Fruit fly (Drosophila melanogaster) whole organism, prepupa: ENCODE results near the gene Ten-a.

Source experiments
- Blimp-1 ChIP-seq: fragments of 200-800 bp; sonication (Bioruptor generic); optimal IDR thresholded peaks from 3 replicates; lab custom pipeline; 2017; ENCODE audit warnings: missing biosample characterization, missing genetic modification characterization, mild to moderate bottlenecking, moderate library complexity, missing genetic modification reagents
- CG11762 ChIP-seq: fragments of 200-800 bp; sonication (Bioruptor generic); optimal IDR thresholded peaks from 3 replicates; lab custom pipeline; 2016; ENCODE audit warnings: missing biosample characterization, missing genetic modification characterization; ENCODE audit not compliant: insufficient read depth
- CG11902 ChIP-seq: fragments of 200-800 bp; sonication (Bioruptor generic); optimal IDR thresholded peaks from 3 replicates; lab custom pipeline; 2016; ENCODE audit warnings: missing biosample characterization, missing genetic modification characterization
- CG15336 ChIP-seq: fragments of 200-800 bp; sonication (Bioruptor generic); IDR thresholded peaks from 2 replicates; pipeline ENCODE4 v1.3.6; 2022; ENCODE audit warnings: missing biosample characterization, missing genetic modification characterization
- CG1621 ChIP-seq: fragments of 200-800 bp; sonication (Bioruptor generic); optimal IDR thresholded peaks from 3 replicates; lab custom pipeline; 2018; ENCODE audit warnings: missing biosample characterization, mild to moderate bottlenecking, missing genetic modification characterization
- CG16779 ChIP-seq: fragments of 200-800 bp; sonication (Bioruptor generic); optimal IDR thresholded peaks from 3 replicates; lab custom pipeline; 2017; ENCODE audit warnings: missing biosample characterization, mild to moderate bottlenecking, missing genetic modification characterization
- CG3032 ChIP-seq: fragments of 200-800 bp; optimal IDR thresholded peaks from 2 replicates; lab custom pipeline; 2019; ENCODE audit warnings: missing biosample characterization, mild to moderate bottlenecking, missing genetic modification characterization, moderate library complexity
- CG31627 ChIP-seq: fragments of 200-800 bp; sonication (Bioruptor generic); optimal IDR thresholded peaks from 3 replicates; lab custom pipeline; 2016; ENCODE audit warnings: missing biosample characterization, missing genetic modification characterization
- CG4318 ChIP-seq: fragments of 200-800 bp; sonication (Bioruptor generic); optimal IDR thresholded peaks from 3 replicates; lab custom pipeline; 2017; ENCODE audit warnings: missing biosample characterization, mild to moderate bottlenecking, missing genetic modification characterization
- CG6276 ChIP-seq: fragments of 200-800 bp; sonication (Bioruptor generic); optimal IDR thresholded peaks from 2 replicates; lab custom pipeline; 2017; ENCODE audit warnings: missing biosample characterization, mild to moderate bottlenecking, missing genetic modification characterization
- CG6808 ChIP-seq: fragments of 200-800 bp; sonication (Bioruptor generic); optimal IDR thresholded peaks from 3 replicates; lab custom pipeline; 2017; ENCODE audit warnings: missing biosample characterization, missing genetic modification characterization, mild to moderate bottlenecking, moderate library complexity, missing genetic modification reagents
- CG6854 ChIP-seq: fragments of 200-800 bp; sonication (Bioruptor generic); optimal IDR thresholded peaks from 2 replicates; lab custom pipeline; 2017; ENCODE audit warnings: missing biosample characterization, mild to moderate bottlenecking, missing genetic modification characterization
- CG7368 ChIP-seq: fragments of 200-800 bp; sonication (Bioruptor generic); optimal IDR thresholded peaks from 3 replicates; lab custom pipeline; 2016; ENCODE audit warnings: missing biosample characterization, missing genetic modification characterization
- CG8119 ChIP-seq: fragments of 200-800 bp; sonication (Bioruptor generic); IDR thresholded peaks from 3 replicates; pipeline ENCODE4 v1.3.6; 2022; ENCODE audit warnings: missing biosample characterization, missing genetic modification characterization
- CG8632 ChIP-seq: fragments of 200-800 bp; sonication (Bioruptor generic); optimal IDR thresholded peaks from 3 replicates; lab custom pipeline; 2016; ENCODE audit warnings: missing biosample characterization, missing genetic modification characterization
- Eip93F ChIP-seq: fragments of 200-800 bp; sonication (Bioruptor generic); optimal IDR thresholded peaks from 2 replicates; lab custom pipeline; 2016; ENCODE audit warnings: missing biosample characterization, mild to moderate bottlenecking, missing genetic modification characterization
- Ets21C ChIP-seq: fragments of 200-800 bp; sonication (Bioruptor generic); optimal IDR thresholded peaks from 3 replicates; lab custom pipeline; 2016; ENCODE audit warnings: missing biosample characterization, missing genetic modification characterization
- Gug ChIP-seq: fragments of 200-800 bp; sonication (Bioruptor generic); IDR thresholded peaks from 2 replicates; pipeline ENCODE4 v1.3.6; 2022; ENCODE audit warnings: missing biosample characterization, missing genetic modification characterization
- Hr38 ChIP-seq: sonication (Bioruptor generic); optimal IDR thresholded peaks from 2 replicates; lab custom pipeline; 2016; ENCODE audit warnings: missing biosample characterization, missing genetic modification characterization
- Hr39 ChIP-seq: fragments of 200-800 bp; sonication (Bioruptor generic); optimal IDR thresholded peaks from 2 replicates; lab custom pipeline; 2016; ENCODE audit warnings: missing biosample characterization, missing genetic modification characterization
- Hr4 ChIP-seq: fragments of 200-800 bp; sonication (Bioruptor generic); optimal IDR thresholded peaks from 3 replicates; lab custom pipeline; 2016; ENCODE audit warnings: missing biosample characterization, missing genetic modification characterization
- Met ChIP-seq: fragments of 200-800 bp; sonication (Bioruptor generic); optimal IDR thresholded peaks from 3 replicates; lab custom pipeline; 2016; ENCODE audit warnings: missing biosample characterization, missing genetic modification characterization
- Smox ChIP-seq: fragments of 200-800 bp; sonication (Bioruptor generic); optimal IDR thresholded peaks from 3 replicates; lab custom pipeline; 2016; ENCODE audit warnings: missing biosample characterization, missing genetic modification characterization
- Sox14 ChIP-seq: fragments of 200-800 bp; sonication (Bioruptor generic); optimal IDR thresholded peaks from 3 replicates; lab custom pipeline; 2016; ENCODE audit warnings: missing biosample characterization, missing genetic modification characterization
- Sox15 ChIP-seq: fragments of 200-800 bp; sonication (Bioruptor generic); optimal IDR thresholded peaks from 3 replicates; lab custom pipeline; 2016; ENCODE audit warnings: missing biosample characterization, missing genetic modification characterization
- achi ChIP-seq: fragments of 200-800 bp; sonication (Bioruptor generic); optimal IDR thresholded peaks from 3 replicates; lab custom pipeline; 2016; ENCODE audit warnings: missing biosample characterization, missing genetic modification characterization
- acj6 ChIP-seq: fragments of 200-800 bp; sonication (Bioruptor generic); optimal IDR thresholded peaks from 3 replicates; lab custom pipeline; 2016; ENCODE audit warnings: missing biosample characterization, missing genetic modification characterization
- dac ChIP-seq: fragments of 200-800 bp; sonication (Bioruptor generic); optimal IDR thresholded peaks from 2 replicates; lab custom pipeline; 2017; ENCODE audit warnings: missing biosample characterization, mild to moderate bottlenecking, missing genetic modification characterization
- eg ChIP-seq: fragments of 200-800 bp; sonication (Bioruptor generic); IDR thresholded peaks from 3 replicates; pipeline ENCODE4 v1.3.6; 2022; ENCODE audit warnings: missing biosample characterization, missing genetic modification characterization
- esn ChIP-seq: fragments of 200-800 bp; sonication (Bioruptor generic); optimal IDR thresholded peaks from 2 replicates; lab custom pipeline; 2016; ENCODE audit warnings: missing biosample characterization, mild to moderate bottlenecking, missing genetic modification characterization, moderate library complexity
- fd59A ChIP-seq: fragments of 200-800 bp; sonication (Bioruptor generic); optimal IDR thresholded peaks from 2 replicates; lab custom pipeline; 2017; ENCODE audit warnings: missing biosample characterization, mild to moderate bottlenecking, missing genetic modification characterization, missing genetic modification reagents
- fd85E ChIP-seq: fragments of 200-800 bp; sonication (Bioruptor generic); optimal IDR thresholded peaks from 3 replicates; lab custom pipeline; 2016; ENCODE audit warnings: missing biosample characterization, missing genetic modification characterization
- fkh ChIP-seq: fragments of 200-800 bp; sonication (Bioruptor generic); optimal IDR thresholded peaks from 3 replicates; lab custom pipeline; 2017; ENCODE audit warnings: missing biosample characterization, mild to moderate bottlenecking, missing genetic modification characterization, moderate library complexity
- pdm3 ChIP-seq: fragments of 200-800 bp; sonication (Bioruptor generic); optimal IDR thresholded peaks from 3 replicates; lab custom pipeline; 2016; ENCODE audit warnings: missing biosample characterization, missing genetic modification characterization
- salr ChIP-seq, 2 experiments: fragments of 200-800 bp; sonication (Bioruptor generic); optimal IDR thresholded peaks; 3 replicates each; lab custom pipeline; 2016 to 2018; ENCODE audit warnings: missing biosample characterization in 2 of 2, missing genetic modification characterization in 2 of 2, mild to moderate bottlenecking in 1 of 2
- spab ChIP-seq: fragments of 200-800 bp; sonication (Bioruptor generic); optimal IDR thresholded peaks from 2 replicates; lab custom pipeline; 2017; ENCODE audit warnings: missing biosample characterization, mild to moderate bottlenecking, missing genetic modification characterization, missing genetic modification reagents
- svp ChIP-seq: fragments of 200-800 bp; sonication (Bioruptor generic); peaks from one replicate; lab custom pipeline; 2016; ENCODE audit warnings: missing biosample characterization, missing genetic modification characterization
- topi ChIP-seq: fragments of 200-800 bp; sonication (Bioruptor generic); optimal IDR thresholded peaks from 3 replicates; lab custom pipeline; 2016; ENCODE audit warnings: missing biosample characterization, missing genetic modification characterization

Ten-a gene

DNA sequence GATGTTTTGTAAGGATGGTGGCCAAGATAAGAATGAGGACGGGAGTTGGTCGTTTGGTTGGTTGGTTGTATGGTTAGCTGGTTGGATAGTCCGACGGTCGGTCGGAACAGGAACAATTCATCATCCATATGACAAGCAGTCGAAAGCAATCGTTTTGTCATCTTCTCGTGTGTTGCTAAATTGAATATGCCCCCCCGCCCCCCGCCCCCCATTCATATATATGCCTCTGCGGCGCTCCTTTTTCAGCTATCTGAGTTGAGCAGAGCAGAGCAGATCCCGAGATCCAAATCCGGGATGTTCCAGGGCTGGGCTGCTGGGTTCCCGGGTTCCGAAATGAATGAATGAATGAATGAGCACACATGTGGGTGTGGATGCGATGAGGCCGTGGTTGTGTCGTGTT lies 312.6 kb downstream of the Ten-a start:
- no peak for TF ChIP-seq CG8632 (GFP tag; lab: Kevin White, UChicago)
- TF ChIP-seq CG1621: no peak
- no peak for TF ChIP-seq fd85E (GFP tag; lab: Kevin White, UChicago)
- no peak for TF ChIP-seq fd59A
- no peak for TF ChIP-seq esn (GFP tag; lab: Kevin White, UChicago)
- no peak for TF ChIP-seq Sox14 (GFP tag; lab: Kevin White, UChicago)
- TF ChIP-seq Ets21C: no peak
- TF ChIP-seq fkh (GFP tag; lab: Kevin White, UChicago): no peak
- TF ChIP-seq CG6276 (GFP tag; lab: Kevin White, UChicago): no peak
- no peak for TF ChIP-seq CG31627 (GFP tag; lab: Kevin White, UChicago)
- no peak for TF ChIP-seq Hr4 (GFP tag; lab: Kevin White, UChicago)
- no peak for TF ChIP-seq CG4318
- TF ChIP-seq Hr38 (GFP tag; lab: Kevin White, UChicago): no peak
- TF ChIP-seq Met (GFP tag; lab: Kevin White, UChicago): no peak
- no peak for TF ChIP-seq CG11762
- TF ChIP-seq CG7368 (GFP tag; lab: Kevin White, UChicago): no peak
- TF ChIP-seq dac (GFP tag; lab: Kevin White, UChicago): no peak
- TF ChIP-seq CG11902 (GFP tag; lab: Kevin White, UChicago): no peak

DNA sequence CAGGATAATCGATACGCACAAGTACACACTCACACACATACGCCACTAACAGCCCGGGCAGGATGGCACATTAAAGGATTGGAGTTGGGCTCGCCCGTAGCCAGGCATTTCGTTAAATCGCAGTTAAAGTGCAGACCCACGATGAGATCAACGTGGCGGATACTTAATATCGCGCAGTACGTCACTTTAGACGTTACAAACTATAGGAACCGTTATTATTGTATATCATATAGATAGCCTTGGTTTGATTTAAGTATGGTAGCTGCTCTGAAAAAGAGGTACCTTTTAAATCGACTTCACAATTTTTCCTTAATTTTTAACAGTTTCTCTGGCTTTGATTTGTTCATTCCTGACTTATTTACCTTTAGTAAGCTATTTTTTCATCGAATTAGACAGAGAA lies 329.3 kb downstream of the Ten-a start, which contains the start of gene CG2577:
CG2577 (plus strand) TSS at position 301 of the 400 bp plus-strand sequence.
- TF ChIP-seq Hr38 (GFP tag; lab: Kevin White, UChicago): no peak
- TF ChIP-seq Blimp-1: no peak
- TF ChIP-seq CG7368 (GFP tag; lab: Kevin White, UChicago): no peak
- TF ChIP-seq svp (GFP tag; lab: Kevin White, UChicago): no peak
- TF ChIP-seq CG6808 (GFP tag; lab: Kevin White, UChicago): no peak
- TF ChIP-seq esn (GFP tag; lab: Kevin White, UChicago): no peak
- no peak for TF ChIP-seq CG6854 (GFP tag; lab: Kevin White, UChicago)
- no peak for TF ChIP-seq CG8119 (GFP tag; lab: Robert Waterston, UW)
- TF ChIP-seq Smox: no peak

DNA sequence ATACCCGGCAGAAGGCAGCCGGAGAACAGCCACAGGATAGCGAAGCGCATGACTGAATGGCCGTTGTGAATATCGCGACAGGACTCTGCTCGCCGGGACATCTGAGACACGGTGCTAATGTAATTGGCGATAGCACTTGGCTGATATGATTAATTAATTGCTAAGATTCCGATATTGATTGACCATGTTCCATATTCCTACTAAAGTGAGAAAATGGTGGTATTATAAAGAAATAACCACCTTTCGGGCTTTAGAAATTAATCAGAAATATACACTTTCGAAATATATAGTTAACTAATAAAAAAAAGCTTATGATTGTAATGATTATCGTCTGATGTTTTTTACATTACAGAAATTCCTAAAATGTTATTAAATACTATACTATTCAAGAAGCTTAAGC lies 334.2 kb downstream of the Ten-a start, which contains the start of gene Ir11a:
Ir11a (minus strand) TSS at position 101 of the 400 bp plus-strand sequence.
- no peak for TF ChIP-seq Eip93F (GFP tag; lab: Kevin White, UChicago)
- TF ChIP-seq spab: no peak
- no peak for TF ChIP-seq acj6 (GFP tag; lab: Kevin White, UChicago)
- no peak for TF ChIP-seq salr (GFP tag; optimal IDR thresholded peaks at IDR 0.05; lab: Kevin White, UChicago)
- no peak for TF ChIP-seq Hr38 (GFP tag; lab: Kevin White, UChicago)
- TF ChIP-seq CG15336: no peak
- TF ChIP-seq Blimp-1: no peak
- no peak for TF ChIP-seq CG31627 (GFP tag; lab: Kevin White, UChicago)
- TF ChIP-seq achi (GFP tag; lab: Kevin White, UChicago): no peak
- TF ChIP-seq Sox15 (GFP tag; lab: Kevin White, UChicago): no peak
- no peak for TF ChIP-seq Gug (GFP tag; lab: Robert Waterston, UW)
- no peak for TF ChIP-seq eg (GFP tag; lab: Robert Waterston, UW)
- no peak for TF ChIP-seq Smox
- no peak for TF ChIP-seq CG1621
- TF ChIP-seq pdm3 (GFP tag; lab: Kevin White, UChicago): no peak
- TF ChIP-seq CG3032 (tag; lab: Kevin White, UChicago): no peak
- no peak for TF ChIP-seq Hr39 (GFP tag; lab: Kevin White, UChicago)
- no peak for TF ChIP-seq topi (GFP tag; lab: Kevin White, UChicago)
- no peak for TF ChIP-seq CG16779 (tag; lab: Kevin White, UChicago)
